Worm (Caenorhabditis elegans) whole organism, L4/young adult: Measurements from ENCODE around the gene C12D5.9.

Source experiments
- W03F9.2 ChIP-seq: fragments of 150-350 bp; optimal IDR thresholded peaks from 2 replicates; lab custom pipeline; 2014; ENCODE audit warnings: missing biosample characterization, missing genetic modification characterization
- dao-5 ChIP-seq: sonication (generic microtip); optimal IDR thresholded peaks from 2 replicates; lab custom pipeline; 2016; ENCODE audit warnings: missing genotype, missing genetic modification characterization, moderate library complexity, missing compliant biosample characterization
- him-1 ChIP-seq: sonication (generic microtip); optimal IDR thresholded peaks from 2 replicates; lab custom pipeline; 2016; ENCODE audit warnings: missing genotype, missing genetic modification reagents, missing genetic modification characterization, missing compliant biosample characterization

DNA sequence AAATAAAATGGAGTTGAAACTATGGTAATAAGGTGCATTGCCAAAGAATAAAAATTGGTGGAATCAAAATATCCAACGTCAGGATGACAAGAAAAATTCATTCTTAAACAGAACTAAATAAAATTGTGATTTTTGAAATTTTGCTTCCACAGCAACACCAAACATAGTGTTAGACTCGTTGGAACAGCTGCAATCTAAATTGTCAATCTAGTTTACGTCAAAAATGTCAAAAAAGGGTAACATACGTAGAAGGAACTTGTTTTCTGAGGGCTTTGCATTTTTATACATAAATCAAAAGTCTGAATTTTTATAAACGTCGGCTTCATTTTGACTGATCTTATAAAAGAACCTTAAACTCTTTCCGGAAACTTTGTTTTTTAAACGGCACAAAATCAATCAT lies 36.2 kb downstream of the C12D5.9 start, which contains the start of gene srh-200:
- TF ChIP-seq him-1 = no peak
- TF ChIP-seq dao-5 = no peak
- no peak for TF ChIP-seq W03F9.2 (tag; lab: Kevin White, UChicago)
